Fruit fly (Drosophila melanogaster): Measurements from ENCODE around the gene RhoGEF3.
A peak's percentile ranks its signal among the peaks of the same experiment; 100 is the strongest.

The RhoGEF3 gene

dm6 chr3L:257618-258475 is 19.4 kb upstream of the RhoGEF3 start, which contains the start of the genes DIP2 and wac (continued):
- TF ChIP-seq maf-S (GFP tag; optimal IDR thresholded peaks at IDR 0.05) (peak; percentile 64), CG10267 (tag; optimal IDR thresholded peaks at IDR 0.05) (peak; percentile 79), Bteb2 (GFP tag; optimal IDR thresholded peaks at IDR 0.05) (peak; percentile 71), Aef1 (GFP tag; IDR thresholded peaks at IDR 0.05) (peak; percentile 54; the same call in 2 of the 3 replicates), chif (GFP tag; optimal IDR thresholded peaks at IDR 0.05) (peak; percentile 77 to 83), hkb (optimal IDR thresholded peaks at IDR 0.05) (no peak), hkb (GFP tag; IDR thresholded peaks at IDR 0.05) (peak; percentile 58; the same call in 1 of the 2 replicates), odd (GFP tag; optimal IDR thresholded peaks at IDR 0.05) (peak; percentile 51), cas (GFP tag; IDR thresholded peaks at IDR 0.05) (no peak), org-1 (GFP tag; optimal IDR thresholded peaks at IDR 0.05) (no peak), fru (optimal IDR thresholded peaks at IDR 0.05) (no peak), CG6791 (GFP tag; IDR thresholded peaks at IDR 0.05; ENCODE audit: partially characterized antibody) (peak; percentile 88), CG2202 (tag; optimal IDR thresholded peaks at IDR 0.05) (no peak), Elba2 (GFP tag; optimal IDR thresholded peaks at IDR 0.05) (peak; percentile 56), nom (GFP tag; optimal IDR thresholded peaks at IDR 0.05) (no peak), fd96Cb (tag; optimal IDR thresholded peaks at IDR 0.05) (peak; percentile 42), pnt (GFP tag; optimal IDR thresholded peaks at IDR 0.05) (peak; percentile 75), CG6689 (GFP tag; IDR thresholded peaks at IDR 0.05) (peak; percentile 40; the same call in 1 of the 2 replicates), mam (GFP tag; optimal IDR thresholded peaks at IDR 0.05) (peak; percentile 93), fu2 (GFP tag; optimal IDR thresholded peaks at IDR 0.05) (peak; percentile 78), dysf (GFP tag; IDR thresholded peaks at IDR 0.05) (peak; percentile 71), CG7556 (GFP tag; optimal IDR thresholded peaks at IDR 0.05) (peak; percentile 55), Nf-YA (GFP tag; IDR thresholded peaks at IDR 0.05) (no peak), Max (GFP tag; optimal IDR thresholded peaks at IDR 0.05) (peak; percentile 70), HLH3B (GFP tag; IDR thresholded peaks at IDR 0.05) (peak; percentile 58; the same call in 1 of the 2 replicates), CG4617 (GFP tag; optimal IDR thresholded peaks at IDR 0.05; ENCODE audit: borderline replicate concordance) (peak; percentile 63), eve (GFP tag; optimal IDR thresholded peaks at IDR 0.05) (no peak), CG6272 (GFP tag; IDR thresholded peaks at IDR 0.05) (peak; percentile 77), CG4360 (GFP tag; IDR thresholded peaks at IDR 0.05) (no peak), Hsf (GFP tag; optimal IDR thresholded peaks at IDR 0.05) (peak; percentile 88), CG15073 (GFP tag; optimal IDR thresholded peaks at IDR 0.05) (no peak), CG18476 (GFP tag; optimal IDR thresholded peaks at IDR 0.05) (peak; percentile 43), gfzf (GFP tag; optimal IDR thresholded peaks at IDR 0.05) (peak; percentile 89), CG6854 (GFP tag; optimal IDR thresholded peaks at IDR 0.05) (peak; percentile 50), pita (GFP tag; optimal IDR thresholded peaks at IDR 0.05) (peak; percentile 46), otp (GFP tag; IDR thresholded peaks at IDR 0.05) (no peak; the same call in 2 of the 3 replicates), wek (GFP tag; optimal IDR thresholded peaks at IDR 0.05) (no peak), CG2199 (GFP tag; IDR thresholded peaks at IDR 0.05) (peak; percentile 75; the same call in 2 of the 3 replicates), CG17802 (tag; optimal IDR thresholded peaks at IDR 0.05) (peak; percentile 29), Sox102F (GFP tag; optimal IDR thresholded peaks at IDR 0.05) (no peak), Hr51 (GFP tag; optimal IDR thresholded peaks at IDR 0.05) (peak in 1 of 2 experiments; percentile 82), danr (GFP tag; IDR thresholded peaks at IDR 0.05) (no peak), CG11093 (GFP tag; IDR thresholded peaks at IDR 0.05) (peak; percentile 57; the same call in 1 of the 3 replicates), Ets65A (GFP tag) (peak; percentile 97), Kr (GFP tag; optimal IDR thresholded peaks at IDR 0.05) (no peak), CG11456 (GFP tag; IDR thresholded peaks at IDR 0.05) (peak; percentile 88), Optix (GFP tag; IDR thresholded peaks at IDR 0.05) (peak; percentile 54; the same call in 2 of the 3 replicates), CG18011 (GFP tag; optimal IDR thresholded peaks at IDR 0.05) (peak; percentile 71), peb (GFP tag; IDR thresholded peaks at IDR 0.05) (no peak)

Measured in whole organism, embryonic.